Fruit fly (Drosophila melanogaster) whole organism, prepupa: ENCODE results near the gene CG17776.

ENCODE experiments used
- CG11762 ChIP-seq: fragments of 200-800 bp; sonication (Bioruptor generic); optimal IDR thresholded peaks from 3 replicates; lab custom pipeline; 2016; ENCODE audit warnings: missing biosample characterization, missing genetic modification characterization; ENCODE audit not compliant: insufficient read depth
- CG15336 ChIP-seq: fragments of 200-800 bp; sonication (Bioruptor generic); IDR thresholded peaks from 2 replicates; pipeline ENCODE4 v1.3.6; 2022; ENCODE audit warnings: missing biosample characterization, missing genetic modification characterization
- CG16779 ChIP-seq: fragments of 200-800 bp; sonication (Bioruptor generic); optimal IDR thresholded peaks from 3 replicates; lab custom pipeline; 2017; ENCODE audit warnings: missing biosample characterization, mild to moderate bottlenecking, missing genetic modification characterization
- CG3032 ChIP-seq: fragments of 200-800 bp; optimal IDR thresholded peaks from 2 replicates; lab custom pipeline; 2019; ENCODE audit warnings: missing biosample characterization, mild to moderate bottlenecking, missing genetic modification characterization, moderate library complexity
- CG6276 ChIP-seq: fragments of 200-800 bp; sonication (Bioruptor generic); optimal IDR thresholded peaks from 2 replicates; lab custom pipeline; 2017; ENCODE audit warnings: missing biosample characterization, mild to moderate bottlenecking, missing genetic modification characterization
- Eip93F ChIP-seq: fragments of 200-800 bp; sonication (Bioruptor generic); optimal IDR thresholded peaks from 2 replicates; lab custom pipeline; 2016; ENCODE audit warnings: missing biosample characterization, mild to moderate bottlenecking, missing genetic modification characterization
- Lpt ChIP-seq: fragments of 200-800 bp; sonication (Bioruptor generic); optimal IDR thresholded peaks from 3 replicates; lab custom pipeline; 2016; ENCODE audit warnings: missing biosample characterization, missing genetic modification characterization
- Sox102F ChIP-seq: fragments of 200-800 bp; sonication (Bioruptor generic); optimal IDR thresholded peaks from 2 replicates; lab custom pipeline; 2016; ENCODE audit warnings: missing biosample characterization, mild to moderate bottlenecking, missing genetic modification characterization
- Sox14 ChIP-seq: fragments of 200-800 bp; sonication (Bioruptor generic); optimal IDR thresholded peaks from 3 replicates; lab custom pipeline; 2016; ENCODE audit warnings: missing biosample characterization, missing genetic modification characterization
- dsx ChIP-seq: fragments of 200-800 bp; optimal IDR thresholded peaks from 3 replicates; lab custom pipeline; 2019; ENCODE audit warnings: missing biosample characterization, mild to moderate bottlenecking, missing genetic modification characterization, moderate library complexity; ENCODE audit not compliant: poor library complexity, severe bottlenecking

dm6 chrX:2142275-2142934 is 42.1 kb upstream of the CG17776 start:
- TF ChIP-seq Eip93F: no peak
- TF ChIP-seq Lpt (GFP tag; lab: Kevin White, UChicago): no peak
- no peak for TF ChIP-seq CG15336 (GFP tag; lab: Robert Waterston, UW)
- no peak for TF ChIP-seq CG16779
- TF ChIP-seq Sox102F: no peak
- TF ChIP-seq CG6276 (GFP tag; lab: Kevin White, UChicago): no peak
- TF ChIP-seq CG11762 (GFP tag; lab: Kevin White, UChicago): no peak
- TF ChIP-seq Sox14 (GFP tag; lab: Kevin White, UChicago): peak; percentile 24
- no peak for TF ChIP-seq CG3032
- TF ChIP-seq dsx (GFP tag; lab: Kevin White, UChicago): no peak
